Fruit fly (Drosophila melanogaster) whole organism, pupa: ENCODE results near the gene Ube4A.

Experiments
- CG10348 ChIP-seq: fragments of 200-800 bp; sonication (Bioruptor generic); IDR thresholded peaks from 2 replicates; pipeline ENCODE4 v1.3.6; 2022; ENCODE audit warnings: missing biosample characterization, missing genetic modification characterization
- CG34367 ChIP-seq: fragments of 200-800 bp; sonication (Bioruptor generic); optimal IDR thresholded peaks from 2 replicates; lab custom pipeline; 2018; ENCODE audit warnings: missing biosample characterization, mild to moderate bottlenecking, missing genetic modification characterization
- CG4496 ChIP-seq: fragments of 200-800 bp; sonication (Bioruptor generic); IDR thresholded peaks from 3 replicates; pipeline ENCODE4 v1.3.6; 2022; ENCODE audit warnings: missing biosample characterization, missing genetic modification characterization
- EcR ChIP-seq: fragments of 200-800 bp; sonication (Bioruptor generic); optimal IDR thresholded peaks from 3 replicates; lab custom pipeline; 2019; ENCODE audit warnings: missing biosample characterization, missing genetic modification characterization, mild to moderate bottlenecking, moderate library complexity, missing genetic modification reagents
- Pif1A ChIP-seq: fragments of 200-800 bp; sonication (Bioruptor generic); optimal IDR thresholded peaks from 3 replicates; lab custom pipeline; 2016; ENCODE audit warnings: missing biosample characterization, missing genetic modification characterization
- Pif1B ChIP-seq: fragments of 200-800 bp; sonication (Bioruptor generic); optimal IDR thresholded peaks from 3 replicates; lab custom pipeline; 2016; ENCODE audit warnings: missing biosample characterization, missing genetic modification characterization
- Snoo ChIP-seq: fragments of 200-800 bp; sonication (Bioruptor generic); optimal IDR thresholded peaks from 3 replicates; lab custom pipeline; 2017; ENCODE audit warnings: missing biosample characterization, mild to moderate bottlenecking, missing genetic modification characterization, inconsistent platforms

DNA sequence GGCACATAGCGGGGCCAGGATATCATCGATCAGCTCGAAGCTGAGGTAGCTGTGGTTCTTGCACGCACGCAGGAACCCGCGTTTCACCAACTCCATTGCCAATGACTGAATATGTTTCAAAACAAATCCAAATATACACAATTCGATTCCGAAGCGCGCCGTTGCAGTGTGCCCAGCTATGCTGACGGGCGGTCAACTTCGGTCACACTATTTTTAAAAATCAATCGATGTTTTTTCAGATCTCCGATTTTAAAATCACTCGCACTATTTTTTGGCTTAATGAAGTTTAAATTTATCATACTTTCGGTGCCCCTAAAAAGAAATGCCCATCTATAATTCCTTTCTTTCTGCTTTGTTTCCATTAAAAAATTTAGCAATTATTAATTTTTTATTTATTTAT, 19.1 kb downstream of the Ube4A start, which contains the start of gene Nse1:
- TF ChIP-seq Snoo (tag; lab: Kevin White, UChicago) (no peak), CG34367 (tag; lab: Kevin White, UChicago) (no peak), Pif1A (no peak), CG4496 (GFP tag; lab: Robert Waterston, UW) (no peak), CG10348 (GFP tag; lab: Robert Waterston, UW) (no peak), Pif1B (GFP tag; lab: Kevin White, UChicago) (no peak), EcR (GFP tag; lab: Kevin White, UChicago) (no peak)
